Worm (Caenorhabditis elegans): Measurements from ENCODE around the gene F57C2.5.
A peak's percentile ranks its signal among the peaks of the same experiment; 100 is the strongest.

The F57C2.5 gene

ce11 chrII:14496809-14497208 lies 31.2 kb downstream of the F57C2.5 start (continued):
- TF ChIP-seq unc-3 (GFP tag; conservative IDR thresholded peaks at IDR 0.05) (peak; percentile 78), unc-3 (tag; optimal IDR thresholded peaks at IDR 0.05) (peak; percentile 80), fkh-6 (tag; optimal IDR thresholded peaks at IDR 0.05) (peak; percentile 85), tbx-2 (tag; optimal IDR thresholded peaks at IDR 0.05) (peak; percentile 91), nhr-232 (tag; optimal IDR thresholded peaks at IDR 0.05) (peak; percentile 85), ceh-18 (tag; optimal IDR thresholded peaks at IDR 0.05) (peak; percentile 83), ceh-19 (GFP tag; optimal IDR thresholded peaks at IDR 0.05) (peak; percentile 82), eyg-1 (tag; optimal IDR thresholded peaks at IDR 0.05) (peak; percentile 83), dve-1 (tag; optimal IDR thresholded peaks at IDR 0.05) (peak; percentile 88), ceh-48 (tag; optimal IDR thresholded peaks at IDR 0.05) (peak; percentile 77), lin-11 (tag; optimal IDR thresholded peaks at IDR 0.05) (peak; percentile 80), madf-2 (tag; optimal IDR thresholded peaks at IDR 0.05) (peak; percentile 86), ceh-22 (tag; optimal IDR thresholded peaks at IDR 0.05) (peak; percentile 35), pqm-1 (tag; optimal IDR thresholded peaks at IDR 0.05) (peak; percentile 90), zip-5 (tag; optimal IDR thresholded peaks at IDR 0.05) (peak; percentile 68), elt-2 (tag; optimal IDR thresholded peaks at IDR 0.05) (peak; percentile 93), T23F11.4 (GFP tag; optimal IDR thresholded peaks at IDR 0.05) (peak; percentile 74), ztf-16 (tag; optimal IDR thresholded peaks at IDR 0.05) (peak; percentile 94), K02D7.2 (tag; optimal IDR thresholded peaks at IDR 0.05) (peak; percentile 82), tbx-7 (tag; optimal IDR thresholded peaks at IDR 0.05) (peak; percentile 53), C38D4.7 (GFP tag; optimal IDR thresholded peaks at IDR 0.05) (peak; percentile 82), che-1 (tag; optimal IDR thresholded peaks at IDR 0.05) (peak; percentile 86)

ce11 chrII:14495341-14495740 lies 32.7 kb downstream of the F57C2.5 start:
- TF ChIP-seq ceh-31 (tag; optimal IDR thresholded peaks at IDR 0.05), result no peak
- no peak for TF ChIP-seq sdc-2 (tag; optimal IDR thresholded peaks at IDR 0.05)
- no peak for TF ChIP-seq ceh-18 (tag; optimal IDR thresholded peaks at IDR 0.05)
- TF ChIP-seq hlh-13 (GFP tag; optimal IDR thresholded peaks at IDR 0.05), result no peak

- TF ChIP-seq ets-4 (tag; optimal IDR thresholded peaks at IDR 0.05) (no peak), elt-2 (tag; optimal IDR thresholded peaks at IDR 0.05) (peak; percentile 85)
Observed at ce11 chrII:14494464-14494863, 33.6 kb downstream of the F57C2.5 start.

ce11 chrII:14494414-14494463 lies 33.8 kb downstream of the F57C2.5 start, which contains the start of gene cysl-2:
Gene cysl-2, minus strand, starts transcription at chrII:14494451.
- TF ChIP-seq odd-2 (tag; optimal IDR thresholded peaks at IDR 0.05), result no peak
- no peak for TF ChIP-seq K09A11.1 (tag; optimal IDR thresholded peaks at IDR 0.05; ENCODE audit: insufficient read depth)
- no peak for TF ChIP-seq T23F11.4 (GFP tag; optimal IDR thresholded peaks at IDR 0.05)
- TF ChIP-seq pat-9 (tag; optimal IDR thresholded peaks at IDR 0.05), result no peak
- TF ChIP-seq ceh-19 (GFP tag; optimal IDR thresholded peaks at IDR 0.05), result no peak
- TF ChIP-seq tbx-7 (tag; optimal IDR thresholded peaks at IDR 0.05), result no peak
- TF ChIP-seq Y22D7AL.16 (tag; optimal IDR thresholded peaks at IDR 0.05), result no peak

ce11 chrII:14494014-14494413 lies 34.0 kb downstream of the F57C2.5 start:
- TF ChIP-seq C38D4.7 (GFP tag; optimal IDR thresholded peaks at IDR 0.05) (no peak), madf-2 (tag; optimal IDR thresholded peaks at IDR 0.05) (no peak), ceh-9 (tag; optimal IDR thresholded peaks at IDR 0.05) (no peak), hlh-6 (tag; optimal IDR thresholded peaks at IDR 0.05) (no peak), tbx-7 (tag; optimal IDR thresholded peaks at IDR 0.05) (no peak), pag-3 (tag; optimal IDR thresholded peaks at IDR 0.05; ENCODE audit: borderline replicate concordance) (no peak), pat-9 (tag; optimal IDR thresholded peaks at IDR 0.05) (no peak), ceh-24 (tag; optimal IDR thresholded peaks at IDR 0.05) (no peak), ceh-30 (tag; optimal IDR thresholded peaks at IDR 0.05) (no peak), unc-55 (GFP tag; optimal IDR thresholded peaks at IDR 0.05) (no peak)
